Worm (Caenorhabditis elegans): ENCODE data around the gene col-110.

The col-110 gene

DNA sequence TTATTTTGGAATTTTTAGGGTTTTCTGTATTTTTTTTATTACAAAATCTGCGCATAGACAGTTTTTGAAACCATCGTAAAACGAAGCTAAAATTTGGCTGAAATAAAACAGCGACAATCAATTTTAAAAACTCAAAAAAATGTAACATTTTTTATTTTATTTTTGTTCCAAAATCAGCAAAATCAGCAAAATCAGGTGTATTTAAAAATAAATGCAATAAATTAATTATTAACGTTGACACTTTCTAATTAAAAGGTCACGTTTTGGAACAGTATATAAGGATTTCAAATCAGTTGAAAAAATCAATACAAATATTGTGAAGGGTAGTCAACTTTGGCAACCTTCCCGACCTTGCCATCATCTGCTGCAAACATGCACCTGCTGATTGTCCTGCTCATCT lies 23.9 kb upstream of the col-110 start, which contains the start of gene R105.1:
Gene R105.1 (plus strand): TSS at position 301 of the 400 bp plus-strand sequence.
- no peak for TF ChIP-seq M03D4.4 (tag; optimal IDR thresholded peaks at IDR 0.05)
- TF ChIP-seq nhr-76 (tag; optimal IDR thresholded peaks at IDR 0.05), result no peak
- no peak for TF ChIP-seq ces-1 (GFP tag; optimal IDR thresholded peaks at IDR 0.05)
- TF ChIP-seq pha-4 (tag; optimal IDR thresholded peaks at IDR 0.05), result no peak
- no peak for TF ChIP-seq nhr-12 (tag; optimal IDR thresholded peaks at IDR 0.05)

DNA sequence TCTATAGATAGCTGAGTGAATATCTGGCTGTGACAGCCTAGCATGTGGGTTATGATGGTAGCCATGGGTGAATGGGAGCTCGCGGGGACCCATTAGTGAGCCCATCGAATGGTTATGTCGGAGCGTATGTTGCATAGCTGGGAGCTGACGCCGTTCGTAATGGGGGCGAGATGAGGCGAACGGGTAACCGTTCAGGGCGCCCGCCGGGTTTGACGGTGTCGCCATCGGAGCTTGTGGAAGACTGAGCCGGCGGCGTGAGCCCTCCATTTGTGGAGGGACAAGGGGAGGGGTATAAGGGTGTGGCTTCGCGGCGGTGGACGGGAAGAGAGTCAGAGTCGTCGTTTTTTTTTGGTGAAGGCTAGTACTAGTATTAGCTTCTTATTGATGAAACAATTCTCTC lies 14.4 kb upstream of the col-110 start:
- TF ChIP-seq lin-32 (GFP tag; optimal IDR thresholded peaks at IDR 0.05) (no peak), unc-120 (tag; optimal IDR thresholded peaks at IDR 0.05; ENCODE audit: poor library complexity, severe bottlenecking) (no peak), nhr-76 (tag; optimal IDR thresholded peaks at IDR 0.05) (no peak), unc-62 (GFP tag; optimal IDR thresholded peaks at IDR 0.05) (no peak), pha-4 (tag; optimal IDR thresholded peaks at IDR 0.05) (no peak), nhr-28 (tag; optimal IDR thresholded peaks at IDR 0.05) (no peak), nhr-237 (tag; optimal IDR thresholded peaks at IDR 0.05) (no peak), unc-39 (tag; optimal IDR thresholded peaks at IDR 0.05) (no peak), ces-1 (GFP tag; optimal IDR thresholded peaks at IDR 0.05) (no peak), sptf-1 (tag; optimal IDR thresholded peaks at IDR 0.05) (no peak), lin-13 (tag; optimal IDR thresholded peaks at IDR 0.05) (no peak), ztf-11 (tag; optimal IDR thresholded peaks at IDR 0.05) (no peak), hlh-1 (tag; optimal IDR thresholded peaks at IDR 0.05) (no peak), elt-3 (tag; optimal IDR thresholded peaks at IDR 0.05) (no peak), sem-2 (GFP tag; optimal IDR thresholded peaks at IDR 0.05) (no peak), tbx-8 (GFP tag; optimal IDR thresholded peaks at IDR 0.05) (no peak), mls-2 (tag; optimal IDR thresholded peaks at IDR 0.05) (no peak)

DNA sequence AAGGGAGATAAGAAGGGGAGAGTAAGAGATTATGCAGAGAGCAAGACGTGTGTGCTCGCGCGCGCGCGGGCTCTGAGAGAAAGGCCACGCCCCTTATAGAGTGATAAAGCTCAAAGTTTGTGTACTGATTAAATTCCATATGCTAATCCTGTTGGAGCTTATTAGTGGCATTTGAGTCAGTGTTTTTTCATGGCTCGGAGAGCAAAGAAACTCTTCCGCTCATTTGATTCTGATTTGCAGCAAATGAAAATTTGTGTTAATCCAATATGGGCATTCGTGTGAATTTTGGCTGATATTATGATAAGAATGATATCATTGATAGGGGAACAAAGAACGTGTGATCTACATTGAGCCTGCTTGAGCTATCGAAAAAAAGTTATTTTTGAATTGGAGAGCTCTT lies 4.0 kb upstream of the col-110 start:
- TF ChIP-seq unc-62 (GFP tag; optimal IDR thresholded peaks at IDR 0.05) (no peak), blmp-1 (tag; optimal IDR thresholded peaks at IDR 0.05) (no peak), snpc-4 (tag; optimal IDR thresholded peaks at IDR 0.05) (no peak), nhr-237 (tag; optimal IDR thresholded peaks at IDR 0.05) (no peak), mls-2 (tag; optimal IDR thresholded peaks at IDR 0.05) (no peak), drap-1 (GFP tag; optimal IDR thresholded peaks at IDR 0.05) (no peak), lin-32 (GFP tag; optimal IDR thresholded peaks at IDR 0.05) (no peak), elt-3 (tag; optimal IDR thresholded peaks at IDR 0.05) (no peak), cnd-1 (tag; optimal IDR thresholded peaks at IDR 0.05) (no peak), mep-1 (tag; optimal IDR thresholded peaks at IDR 0.05) (no peak), lsy-2 (tag; optimal IDR thresholded peaks at IDR 0.05) (no peak), nhr-76 (tag; optimal IDR thresholded peaks at IDR 0.05) (no peak), tbx-8 (GFP tag; optimal IDR thresholded peaks at IDR 0.05) (no peak), hlh-1 (tag; optimal IDR thresholded peaks at IDR 0.05) (no peak), ham-2 (GFP tag; optimal IDR thresholded peaks at IDR 0.05) (no peak), nhr-28 (tag; optimal IDR thresholded peaks at IDR 0.05) (no peak), ceh-39 (tag; optimal IDR thresholded peaks at IDR 0.05) (no peak), unc-120 (tag; optimal IDR thresholded peaks at IDR 0.05; ENCODE audit: poor library complexity, severe bottlenecking) (no peak)

DNA sequence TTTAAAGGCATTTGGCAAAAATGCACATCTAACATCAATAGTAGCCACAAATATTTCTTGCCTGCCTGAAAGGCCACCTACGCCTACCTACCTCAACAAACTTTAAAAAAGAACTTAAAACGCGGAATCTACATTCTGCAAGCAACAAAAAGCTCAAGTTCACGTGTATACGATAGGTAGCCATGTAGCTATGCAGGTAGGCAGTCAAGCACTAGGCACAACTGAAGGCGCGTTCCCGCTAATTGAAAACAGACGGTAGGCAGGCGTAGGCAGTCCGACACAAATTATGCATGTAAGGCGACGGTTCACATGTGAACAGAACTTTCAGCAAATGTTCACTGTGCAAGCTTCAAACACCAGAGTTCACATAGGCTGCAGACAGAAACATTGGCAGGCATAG lies 3.1 kb upstream of the col-110 start:
- no peak for TF ChIP-seq unc-39 (tag; optimal IDR thresholded peaks at IDR 0.05)
- TF ChIP-seq nhr-28 (tag; optimal IDR thresholded peaks at IDR 0.05), result no peak
- no peak for TF ChIP-seq lin-32 (GFP tag; optimal IDR thresholded peaks at IDR 0.05)
- no peak for TF ChIP-seq ceh-43 (GFP tag; optimal IDR thresholded peaks at IDR 0.05)
- no peak for TF ChIP-seq sem-2 (GFP tag; optimal IDR thresholded peaks at IDR 0.05)
- no peak for TF ChIP-seq lsy-2 (tag; optimal IDR thresholded peaks at IDR 0.05)
- no peak for TF ChIP-seq unc-62 (GFP tag; optimal IDR thresholded peaks at IDR 0.05)
- TF ChIP-seq bed-3 (GFP tag; optimal IDR thresholded peaks at IDR 0.05), result no peak
- TF ChIP-seq ceh-83 (GFP tag; optimal IDR thresholded peaks at IDR 0.05), result no peak
- TF ChIP-seq zip-8 (tag; optimal IDR thresholded peaks at IDR 0.05), result no peak
- no peak for TF ChIP-seq blmp-1 (tag; optimal IDR thresholded peaks at IDR 0.05)
- no peak for TF ChIP-seq unc-120 (tag; optimal IDR thresholded peaks at IDR 0.05; ENCODE audit: poor library complexity, severe bottlenecking)
- TF ChIP-seq nhr-12 (tag; optimal IDR thresholded peaks at IDR 0.05), result no peak
- TF ChIP-seq ztf-11 (tag; optimal IDR thresholded peaks at IDR 0.05), result no peak

DNA sequence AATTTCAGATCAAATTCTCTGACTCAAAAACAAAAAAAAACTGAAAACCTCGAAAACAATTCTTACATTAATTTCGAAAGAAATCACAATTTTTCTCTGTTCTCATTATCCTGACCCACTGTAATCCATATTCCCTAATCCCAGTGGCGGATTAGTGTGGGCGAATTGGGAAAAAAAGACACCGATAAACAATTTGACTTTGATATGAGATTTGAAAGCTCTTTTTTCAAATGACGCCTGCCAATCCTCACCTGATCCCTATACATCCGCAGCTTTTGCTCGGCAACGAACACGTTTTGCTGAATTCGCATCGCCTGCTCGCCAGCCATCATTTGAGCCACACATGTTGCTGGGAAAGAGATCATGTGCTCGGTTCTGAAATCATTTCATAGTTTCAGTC lies 2.3 kb upstream of the col-110 start:
- TF ChIP-seq sptf-1 (tag; optimal IDR thresholded peaks at IDR 0.05) (no peak), unc-62 (GFP tag; optimal IDR thresholded peaks at IDR 0.05) (no peak), nhr-2 (tag; optimal IDR thresholded peaks at IDR 0.05) (no peak), nhr-76 (tag; optimal IDR thresholded peaks at IDR 0.05) (no peak), mep-1 (tag; optimal IDR thresholded peaks at IDR 0.05) (no peak), ceh-83 (GFP tag; optimal IDR thresholded peaks at IDR 0.05) (no peak), bed-3 (GFP tag; optimal IDR thresholded peaks at IDR 0.05) (no peak), M03D4.4 (tag; optimal IDR thresholded peaks at IDR 0.05) (no peak), ztf-11 (tag; optimal IDR thresholded peaks at IDR 0.05) (no peak), nhr-237 (tag; optimal IDR thresholded peaks at IDR 0.05) (no peak), cnd-1 (tag; optimal IDR thresholded peaks at IDR 0.05) (no peak), blmp-1 (tag; optimal IDR thresholded peaks at IDR 0.05) (no peak), ces-1 (GFP tag; optimal IDR thresholded peaks at IDR 0.05) (no peak), sem-2 (GFP tag; optimal IDR thresholded peaks at IDR 0.05) (no peak), nhr-12 (tag; optimal IDR thresholded peaks at IDR 0.05) (no peak), hlh-1 (tag; optimal IDR thresholded peaks at IDR 0.05) (no peak), snpc-4 (tag; optimal IDR thresholded peaks at IDR 0.05) (no peak)
